Worm (Caenorhabditis elegans): ENCODE data around the gene hrpu-2.

The hrpu-2 gene

ce11 chrIV:2177545-2177944 lies at the start of gene hrpu-2:
TSS of gene hrpu-2 (plus strand) at chrIV:2177896.
- TF ChIP-seq him-1 (tag; optimal IDR thresholded peaks at IDR 0.05): peak; percentile 35
- no peak for TF ChIP-seq dao-5 (tag; optimal IDR thresholded peaks at IDR 0.05)
- TF ChIP-seq W03F9.2 (tag; optimal IDR thresholded peaks at IDR 0.05): peak; percentile 73

- TF ChIP-seq him-1 (tag; optimal IDR thresholded peaks at IDR 0.05): no peak
- TF ChIP-seq dao-5 (tag; optimal IDR thresholded peaks at IDR 0.05): no peak
- TF ChIP-seq W03F9.2 (tag; optimal IDR thresholded peaks at IDR 0.05): no peak
These were observed 48.9 kb upstream of the hrpu-2 start, which contains the start of gene grl-20 for ce11 chrIV:2128761-2129160. TSS of gene grl-20 (minus strand) at chrIV:2128861.

ce11 chrIV:2130714-2131113 lies 47.0 kb upstream of the hrpu-2 start, which contains the start of gene prmt-6:
TSS of gene prmt-6 (plus strand) at chrIV:2130965.
- TF ChIP-seq him-1 (tag; optimal IDR thresholded peaks at IDR 0.05) (no peak), W03F9.2 (tag; optimal IDR thresholded peaks at IDR 0.05) (no peak), dao-5 (tag; optimal IDR thresholded peaks at IDR 0.05) (no peak)

ce11 chrIV:2133431-2133940 lies 44.2 kb upstream of the hrpu-2 start, which contains the start of gene C23H5.12:
TSS of gene C23H5.12 (plus strand) at chrIV:2133481.
- TF ChIP-seq dao-5 (tag; optimal IDR thresholded peaks at IDR 0.05) (no peak), W03F9.2 (tag; optimal IDR thresholded peaks at IDR 0.05) (no peak), him-1 (tag; optimal IDR thresholded peaks at IDR 0.05) (no peak)

- no peak for TF ChIP-seq him-1 (tag; optimal IDR thresholded peaks at IDR 0.05)
- no peak for TF ChIP-seq W03F9.2 (tag; optimal IDR thresholded peaks at IDR 0.05)
- TF ChIP-seq dao-5 (tag; optimal IDR thresholded peaks at IDR 0.05): no peak
These were observed 41.1 kb upstream of the hrpu-2 start, which contains the start of gene test-1 for ce11 chrIV:2136607-2137006. TSS of gene test-1 (plus strand) at chrIV:2136951.

ce11 chrIV:2137478-2137877 lies 40.2 kb upstream of the hrpu-2 start:
- no peak for TF ChIP-seq him-1 (tag; optimal IDR thresholded peaks at IDR 0.05)
- no peak for TF ChIP-seq dao-5 (tag; optimal IDR thresholded peaks at IDR 0.05)
- TF ChIP-seq W03F9.2 (tag; optimal IDR thresholded peaks at IDR 0.05): no peak

ce11 chrIV:2140543-2140942 lies 37.2 kb upstream of the hrpu-2 start, which contains the start of gene C54E4.12:
TSS of gene C54E4.12 (minus strand) at chrIV:2140643.
- no peak for TF ChIP-seq him-1 (tag; optimal IDR thresholded peaks at IDR 0.05)
- TF ChIP-seq dao-5 (tag; optimal IDR thresholded peaks at IDR 0.05): no peak

- no peak for TF ChIP-seq him-1 (tag; optimal IDR thresholded peaks at IDR 0.05)
- TF ChIP-seq W03F9.2 (tag; optimal IDR thresholded peaks at IDR 0.05): no peak
- TF ChIP-seq dao-5 (tag; optimal IDR thresholded peaks at IDR 0.05): no peak
These were observed 35.4 kb upstream of the hrpu-2 start for ce11 chrIV:2142320-2142719.

- no peak for TF ChIP-seq dao-5 (tag; optimal IDR thresholded peaks at IDR 0.05)
- no peak for TF ChIP-seq W03F9.2 (tag; optimal IDR thresholded peaks at IDR 0.05)
- no peak for TF ChIP-seq him-1 (tag; optimal IDR thresholded peaks at IDR 0.05)
These were observed 28.4 kb upstream of the hrpu-2 start, which contains the start of gene C54E4.5 for ce11 chrIV:2149247-2149756. TSS of gene C54E4.5 (minus strand) at chrIV:2149297.

- TF ChIP-seq dao-5 (tag; optimal IDR thresholded peaks at IDR 0.05) (no peak), W03F9.2 (tag; optimal IDR thresholded peaks at IDR 0.05) (no peak), him-1 (tag; optimal IDR thresholded peaks at IDR 0.05) (no peak)
These were observed 21.5 kb upstream of the hrpu-2 start for ce11 chrIV:2156239-2156638.

- TF ChIP-seq W03F9.2 (tag; optimal IDR thresholded peaks at IDR 0.05): no peak
- no peak for TF ChIP-seq dao-5 (tag; optimal IDR thresholded peaks at IDR 0.05)
These were observed 18.6 kb upstream of the hrpu-2 start, which contains the start of gene gcy-37 for ce11 chrIV:2159069-2159468. TSS of gene gcy-37 (minus strand) at chrIV:2159169.

- TF ChIP-seq dao-5 (tag; optimal IDR thresholded peaks at IDR 0.05): no peak
- no peak for TF ChIP-seq him-1 (tag; optimal IDR thresholded peaks at IDR 0.05)
- TF ChIP-seq W03F9.2 (tag; optimal IDR thresholded peaks at IDR 0.05): no peak
These were observed 15.4 kb upstream of the hrpu-2 start for ce11 chrIV:2162256-2162655.

- TF ChIP-seq W03F9.2 (tag; optimal IDR thresholded peaks at IDR 0.05) (no peak), dao-5 (tag; optimal IDR thresholded peaks at IDR 0.05) (no peak)
These were observed 9.2 kb upstream of the hrpu-2 start, which contains the start of gene C54E4.4 for ce11 chrIV:2168514-2168913. TSS of gene C54E4.4 (minus strand) at chrIV:2168614.

ce11 chrIV:2170332-2170731 lies 7.4 kb upstream of the hrpu-2 start:
- TF ChIP-seq him-1 (tag; optimal IDR thresholded peaks at IDR 0.05): no peak
- no peak for TF ChIP-seq W03F9.2 (tag; optimal IDR thresholded peaks at IDR 0.05)
- no peak for TF ChIP-seq dao-5 (tag; optimal IDR thresholded peaks at IDR 0.05)

- TF ChIP-seq W03F9.2 (tag; optimal IDR thresholded peaks at IDR 0.05): no peak
- no peak for TF ChIP-seq him-1 (tag; optimal IDR thresholded peaks at IDR 0.05)
- TF ChIP-seq dao-5 (tag; optimal IDR thresholded peaks at IDR 0.05): no peak
These were observed 4.8 kb upstream of the hrpu-2 start for ce11 chrIV:2172880-2173279.

Measured in whole organism, L4/young adult.